Worm (Caenorhabditis elegans): ENCODE measurements around the gene F36H9.1.

DNA sequence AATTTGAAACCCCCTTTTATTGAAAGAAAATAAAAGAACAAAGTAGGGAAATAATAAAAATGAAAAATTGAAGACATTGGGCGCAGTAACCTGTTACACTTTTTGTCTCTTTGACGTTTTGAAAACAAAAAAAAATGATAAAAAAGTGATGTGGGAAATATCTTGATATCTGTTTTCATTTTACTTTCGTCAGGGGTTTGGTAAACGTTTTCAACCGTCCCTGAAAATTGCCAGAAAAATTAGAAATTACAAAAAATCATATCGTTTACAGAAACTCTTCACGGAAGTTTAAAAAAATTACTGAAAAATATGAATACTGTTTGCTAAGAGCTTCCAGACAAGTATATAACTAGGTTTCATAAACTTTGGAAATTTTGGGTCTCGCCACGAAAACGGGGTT, 15.2 kb upstream of the F36H9.1 start, which contains the start of gene F36H9.4:
- TF ChIP-seq skn-1 (tag; optimal IDR thresholded peaks at IDR 0.05) (no peak), elt-1 (tag; optimal IDR thresholded peaks at IDR 0.05) (no peak), nhr-11 (tag; optimal IDR thresholded peaks at IDR 0.05) (no peak), nhr-23 (tag; optimal IDR thresholded peaks at IDR 0.05) (no peak), lsy-2 (tag; optimal IDR thresholded peaks at IDR 0.05) (no peak), nhr-77 (tag; optimal IDR thresholded peaks at IDR 0.05) (no peak), mbf-1 (tag; optimal IDR thresholded peaks at IDR 0.05) (no peak), nhr-237 (tag; optimal IDR thresholded peaks at IDR 0.05) (no peak), dmd-4 (tag; optimal IDR thresholded peaks at IDR 0.05) (no peak), egl-27 (tag; optimal IDR thresholded peaks at IDR 0.05) (no peak), sma-3 (GFP tag; optimal IDR thresholded peaks at IDR 0.05) (no peak), nhr-6 (tag; optimal IDR thresholded peaks at IDR 0.05) (no peak), ztf-11 (tag; optimal IDR thresholded peaks at IDR 0.05) (no peak)

Data from whole organism, L2 larva.